Fruit fly (Drosophila melanogaster): ENCODE measurements around the gene rumpel.

DNA sequence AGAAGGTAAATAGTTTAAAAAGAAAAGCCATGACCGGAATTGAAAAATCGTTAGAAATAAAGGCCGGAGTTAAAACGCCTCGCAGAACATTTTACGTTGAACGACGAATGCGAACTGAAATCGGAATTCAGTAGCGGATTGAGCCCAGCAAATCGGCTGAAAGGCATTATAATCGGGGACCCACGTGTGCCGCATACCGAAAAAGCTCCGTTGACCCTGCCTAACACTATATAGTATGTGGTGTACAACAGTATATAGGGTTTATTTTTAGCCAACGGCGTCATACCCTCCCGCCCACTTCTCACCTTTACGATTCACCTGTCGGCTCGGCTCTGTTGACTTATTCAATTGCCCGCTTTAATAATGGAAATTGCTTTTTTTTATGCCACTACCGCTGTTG lies 6.6 kb upstream of the rumpel start, which contains the start of gene CG42246:
- TF ChIP-seq rn (GFP tag; IDR thresholded peaks at IDR 0.05) (no peak), gl (tag; optimal IDR thresholded peaks at IDR 0.05) (no peak), CG13204 (GFP tag; optimal IDR thresholded peaks at IDR 0.05) (no peak), CG8159 (tag; optimal IDR thresholded peaks at IDR 0.05) (no peak), D1 (tag; optimal IDR thresholded peaks at IDR 0.05) (no peak), CG8301 (tag; optimal IDR thresholded peaks at IDR 0.05) (no peak), Ets98B (GFP tag; IDR thresholded peaks at IDR 0.05) (no peak)

All from whole organism, pupa.